Fruit fly (Drosophila melanogaster) whole organism, prepupa: Measurements from ENCODE around the gene CG32568.

Experiments
- Blimp-1 ChIP-seq: fragments of 200-800 bp; sonication (Bioruptor generic); optimal IDR thresholded peaks from 3 replicates; lab custom pipeline; 2017; ENCODE audit warnings: missing biosample characterization, missing genetic modification characterization, mild to moderate bottlenecking, moderate library complexity, missing genetic modification reagents
- CG10669 ChIP-seq: fragments of 200-800 bp; sonication (Bioruptor generic); optimal IDR thresholded peaks from 3 replicates; lab custom pipeline; 2018; ENCODE audit warnings: missing biosample characterization, mild to moderate bottlenecking, missing genetic modification characterization, moderate library complexity
- CG11902 ChIP-seq: fragments of 200-800 bp; sonication (Bioruptor generic); optimal IDR thresholded peaks from 3 replicates; lab custom pipeline; 2016; ENCODE audit warnings: missing biosample characterization, missing genetic modification characterization
- CG15336 ChIP-seq: fragments of 200-800 bp; sonication (Bioruptor generic); IDR thresholded peaks from 2 replicates; pipeline ENCODE4 v1.3.6; 2022; ENCODE audit warnings: missing biosample characterization, missing genetic modification characterization
- CG1621 ChIP-seq: fragments of 200-800 bp; sonication (Bioruptor generic); optimal IDR thresholded peaks from 3 replicates; lab custom pipeline; 2018; ENCODE audit warnings: missing biosample characterization, mild to moderate bottlenecking, missing genetic modification characterization
- CG16779 ChIP-seq: fragments of 200-800 bp; sonication (Bioruptor generic); optimal IDR thresholded peaks from 3 replicates; lab custom pipeline; 2017; ENCODE audit warnings: missing biosample characterization, mild to moderate bottlenecking, missing genetic modification characterization
- CG3032 ChIP-seq: fragments of 200-800 bp; optimal IDR thresholded peaks from 2 replicates; lab custom pipeline; 2019; ENCODE audit warnings: missing biosample characterization, mild to moderate bottlenecking, missing genetic modification characterization, moderate library complexity
- CG31627 ChIP-seq: fragments of 200-800 bp; sonication (Bioruptor generic); optimal IDR thresholded peaks from 3 replicates; lab custom pipeline; 2016; ENCODE audit warnings: missing biosample characterization, missing genetic modification characterization
- CG32006 ChIP-seq: fragments of 200-800 bp; sonication (Bioruptor generic); optimal IDR thresholded peaks from 3 replicates; lab custom pipeline; 2017; ENCODE audit warnings: missing biosample characterization, mild to moderate bottlenecking, missing genetic modification characterization
- CG34406 ChIP-seq: fragments of 200-800 bp; sonication (Bioruptor generic); optimal IDR thresholded peaks from 3 replicates; lab custom pipeline; 2016; ENCODE audit warnings: missing biosample characterization, missing genetic modification characterization
- CG3919 ChIP-seq: fragments of 200-800 bp; sonication (Bioruptor generic); optimal IDR thresholded peaks from 3 replicates; lab custom pipeline; 2016; ENCODE audit warnings: missing biosample characterization, missing genetic modification characterization
- CG6163 ChIP-seq: fragments of 200-800 bp; sonication (Bioruptor generic); IDR thresholded peaks from 3 replicates; pipeline ENCODE4 v1.3.6; 2022; ENCODE audit warnings: missing biosample characterization, missing genetic modification characterization
- CG6276 ChIP-seq: fragments of 200-800 bp; sonication (Bioruptor generic); optimal IDR thresholded peaks from 2 replicates; lab custom pipeline; 2017; ENCODE audit warnings: missing biosample characterization, mild to moderate bottlenecking, missing genetic modification characterization
- CG6792 ChIP-seq: fragments of 200-800 bp; sonication (Bioruptor generic); optimal IDR thresholded peaks from 3 replicates; lab custom pipeline; 2016; ENCODE audit warnings: missing biosample characterization, missing genetic modification characterization
- CG6808 ChIP-seq: fragments of 200-800 bp; sonication (Bioruptor generic); optimal IDR thresholded peaks from 3 replicates; lab custom pipeline; 2017; ENCODE audit warnings: missing biosample characterization, missing genetic modification characterization, mild to moderate bottlenecking, moderate library complexity, missing genetic modification reagents
- CG6854 ChIP-seq: fragments of 200-800 bp; sonication (Bioruptor generic); optimal IDR thresholded peaks from 2 replicates; lab custom pipeline; 2017; ENCODE audit warnings: missing biosample characterization, mild to moderate bottlenecking, missing genetic modification characterization
- CG7368 ChIP-seq: fragments of 200-800 bp; sonication (Bioruptor generic); optimal IDR thresholded peaks from 3 replicates; lab custom pipeline; 2016; ENCODE audit warnings: missing biosample characterization, missing genetic modification characterization
- CG8119 ChIP-seq: fragments of 200-800 bp; sonication (Bioruptor generic); IDR thresholded peaks from 3 replicates; pipeline ENCODE4 v1.3.6; 2022; ENCODE audit warnings: missing biosample characterization, missing genetic modification characterization
- CG8319 ChIP-seq: fragments of 200-800 bp; sonication (Bioruptor generic); optimal IDR thresholded peaks from 3 replicates; lab custom pipeline; 2016; ENCODE audit warnings: missing biosample characterization, missing genetic modification characterization
- CG9139 ChIP-seq: fragments of 200-800 bp; sonication (Bioruptor generic); optimal IDR thresholded peaks from 3 replicates; lab custom pipeline; 2017; ENCODE audit warnings: missing biosample characterization, mild to moderate bottlenecking, missing genetic modification characterization
- Eip75B ChIP-seq: fragments of 200-800 bp; sonication (Bioruptor generic); optimal IDR thresholded peaks from 3 replicates; lab custom pipeline; 2016; ENCODE audit warnings: missing biosample characterization, missing genetic modification characterization
- Eip78C ChIP-seq: fragments of 200-800 bp; sonication (Bioruptor generic); peaks from one replicate; lab custom pipeline; 2016; ENCODE audit warnings: missing biosample characterization, missing genetic modification characterization
- Eip93F ChIP-seq: fragments of 200-800 bp; sonication (Bioruptor generic); optimal IDR thresholded peaks from 2 replicates; lab custom pipeline; 2016; ENCODE audit warnings: missing biosample characterization, mild to moderate bottlenecking, missing genetic modification characterization
- Ets96B ChIP-seq: fragments of 200-800 bp; optimal IDR thresholded peaks from 2 replicates; lab custom pipeline; 2019; ENCODE audit warnings: missing biosample characterization, mild to moderate bottlenecking, missing genetic modification characterization, moderate library complexity
- Gug ChIP-seq: fragments of 200-800 bp; sonication (Bioruptor generic); IDR thresholded peaks from 2 replicates; pipeline ENCODE4 v1.3.6; 2022; ENCODE audit warnings: missing biosample characterization, missing genetic modification characterization
- Hr38 ChIP-seq: sonication (Bioruptor generic); optimal IDR thresholded peaks from 2 replicates; lab custom pipeline; 2016; ENCODE audit warnings: missing biosample characterization, missing genetic modification characterization
- Hr39 ChIP-seq: fragments of 200-800 bp; sonication (Bioruptor generic); optimal IDR thresholded peaks from 2 replicates; lab custom pipeline; 2016; ENCODE audit warnings: missing biosample characterization, missing genetic modification characterization
- Hr4 ChIP-seq: fragments of 200-800 bp; sonication (Bioruptor generic); optimal IDR thresholded peaks from 3 replicates; lab custom pipeline; 2016; ENCODE audit warnings: missing biosample characterization, missing genetic modification characterization
- Lpt ChIP-seq: fragments of 200-800 bp; sonication (Bioruptor generic); optimal IDR thresholded peaks from 3 replicates; lab custom pipeline; 2016; ENCODE audit warnings: missing biosample characterization, missing genetic modification characterization
- Met ChIP-seq: fragments of 200-800 bp; sonication (Bioruptor generic); optimal IDR thresholded peaks from 3 replicates; lab custom pipeline; 2016; ENCODE audit warnings: missing biosample characterization, missing genetic modification characterization
- OdsH ChIP-seq: fragments of 200-800 bp; sonication (Bioruptor generic); optimal IDR thresholded peaks from 3 replicates; lab custom pipeline; 2016; ENCODE audit warnings: missing biosample characterization, missing genetic modification characterization
- Smox ChIP-seq: fragments of 200-800 bp; sonication (Bioruptor generic); optimal IDR thresholded peaks from 3 replicates; lab custom pipeline; 2016; ENCODE audit warnings: missing biosample characterization, missing genetic modification characterization
- Sox102F ChIP-seq: fragments of 200-800 bp; sonication (Bioruptor generic); optimal IDR thresholded peaks from 2 replicates; lab custom pipeline; 2016; ENCODE audit warnings: missing biosample characterization, mild to moderate bottlenecking, missing genetic modification characterization
- Sox14 ChIP-seq: fragments of 200-800 bp; sonication (Bioruptor generic); optimal IDR thresholded peaks from 3 replicates; lab custom pipeline; 2016; ENCODE audit warnings: missing biosample characterization, missing genetic modification characterization
- Sox15 ChIP-seq: fragments of 200-800 bp; sonication (Bioruptor generic); optimal IDR thresholded peaks from 3 replicates; lab custom pipeline; 2016; ENCODE audit warnings: missing biosample characterization, missing genetic modification characterization
- acj6 ChIP-seq: fragments of 200-800 bp; sonication (Bioruptor generic); optimal IDR thresholded peaks from 3 replicates; lab custom pipeline; 2016; ENCODE audit warnings: missing biosample characterization, missing genetic modification characterization
- cyc ChIP-seq: fragments of 200-800 bp; sonication (Bioruptor generic); optimal IDR thresholded peaks from 3 replicates; lab custom pipeline; 2016; ENCODE audit warnings: missing biosample characterization, missing genetic modification characterization
- dac ChIP-seq: fragments of 200-800 bp; sonication (Bioruptor generic); optimal IDR thresholded peaks from 2 replicates; lab custom pipeline; 2017; ENCODE audit warnings: missing biosample characterization, mild to moderate bottlenecking, missing genetic modification characterization
- dsx ChIP-seq: fragments of 200-800 bp; optimal IDR thresholded peaks from 3 replicates; lab custom pipeline; 2019; ENCODE audit warnings: missing biosample characterization, mild to moderate bottlenecking, missing genetic modification characterization, moderate library complexity; ENCODE audit not compliant: poor library complexity, severe bottlenecking
- eg ChIP-seq: fragments of 200-800 bp; sonication (Bioruptor generic); IDR thresholded peaks from 3 replicates; pipeline ENCODE4 v1.3.6; 2022; ENCODE audit warnings: missing biosample characterization, missing genetic modification characterization
- fd59A ChIP-seq: fragments of 200-800 bp; sonication (Bioruptor generic); optimal IDR thresholded peaks from 2 replicates; lab custom pipeline; 2017; ENCODE audit warnings: missing biosample characterization, mild to moderate bottlenecking, missing genetic modification characterization, missing genetic modification reagents
- fd85E ChIP-seq: fragments of 200-800 bp; sonication (Bioruptor generic); optimal IDR thresholded peaks from 3 replicates; lab custom pipeline; 2016; ENCODE audit warnings: missing biosample characterization, missing genetic modification characterization
- lz ChIP-seq: fragments of 200-800 bp; sonication (Bioruptor generic); optimal IDR thresholded peaks from 3 replicates; lab custom pipeline; 2016; ENCODE audit warnings: missing biosample characterization, missing genetic modification characterization
- net ChIP-seq: fragments of 200-800 bp; sonication (Bioruptor generic); optimal IDR thresholded peaks from 3 replicates; lab custom pipeline; 2016; ENCODE audit warnings: missing biosample characterization, missing genetic modification characterization
- spab ChIP-seq: fragments of 200-800 bp; sonication (Bioruptor generic); optimal IDR thresholded peaks from 2 replicates; lab custom pipeline; 2017; ENCODE audit warnings: missing biosample characterization, mild to moderate bottlenecking, missing genetic modification characterization, missing genetic modification reagents
- svp ChIP-seq: fragments of 200-800 bp; sonication (Bioruptor generic); peaks from one replicate; lab custom pipeline; 2016; ENCODE audit warnings: missing biosample characterization, missing genetic modification characterization
- topi ChIP-seq: fragments of 200-800 bp; sonication (Bioruptor generic); optimal IDR thresholded peaks from 3 replicates; lab custom pipeline; 2016; ENCODE audit warnings: missing biosample characterization, missing genetic modification characterization
- vri ChIP-seq: fragments of 200-800 bp; sonication (Bioruptor generic); optimal IDR thresholded peaks from 3 replicates; lab custom pipeline; 2016; ENCODE audit warnings: missing biosample characterization, mild to moderate bottlenecking, missing genetic modification characterization

The CG32568 gene

dm6 chrX:16760542-16760941 lies 19.8 kb downstream of the CG32568 start (continued):
- TF ChIP-seq Eip78C (GFP tag; lab: Kevin White, UChicago) (peak; percentile 63), Hr39 (GFP tag; lab: Kevin White, UChicago) (no peak), CG11902 (no peak), eg (GFP tag; lab: Robert Waterston, UW) (no peak), CG6854 (no peak), cyc (GFP tag; lab: Kevin White, UChicago) (peak; percentile 1), Hr38 (GFP tag; lab: Kevin White, UChicago) (no peak), Gug (GFP tag; lab: Robert Waterston, UW) (no peak), spab (GFP tag; lab: Kevin White, UChicago) (no peak), CG16779 (tag; lab: Kevin White, UChicago) (no peak), fd59A (GFP tag; lab: Kevin White, UChicago) (no peak), CG10669 (GFP tag; lab: Kevin White, UChicago) (no peak), CG9139 (GFP tag; lab: Kevin White, UChicago) (no peak), CG8119 (GFP tag; lab: Robert Waterston, UW) (no peak), net (GFP tag; lab: Kevin White, UChicago) (no peak), Eip93F (GFP tag; lab: Kevin White, UChicago) (no peak), Sox102F (GFP tag; lab: Kevin White, UChicago) (no peak), svp (GFP tag; lab: Kevin White, UChicago) (peak; percentile 72), CG6808 (GFP tag; lab: Kevin White, UChicago) (no peak), Smox (GFP tag; lab: Kevin White, UChicago) (no peak), CG7368 (GFP tag; lab: Kevin White, UChicago) (no peak), Sox14 (GFP tag; lab: Kevin White, UChicago) (no peak)

dm6 chrX:16761531-16761930 lies 20.8 kb downstream of the CG32568 start:
- TF ChIP-seq CG8119 (GFP tag; lab: Robert Waterston, UW) (peak; percentile 66), CG34406 (GFP tag; lab: Kevin White, UChicago) (peak; percentile 66), Hr4 (GFP tag; lab: Kevin White, UChicago) (peak; percentile 68), spab (GFP tag; lab: Kevin White, UChicago) (peak; percentile 36), CG6163 (GFP tag; lab: Robert Waterston, UW) (peak; percentile 79), OdsH (peak; percentile 62), Hr38 (GFP tag; lab: Kevin White, UChicago) (no peak), Met (GFP tag; lab: Kevin White, UChicago) (peak; percentile 80), CG3919 (GFP tag; lab: Kevin White, UChicago) (peak; percentile 62), Sox15 (peak; percentile 58), dac (GFP tag; lab: Kevin White, UChicago) (peak; percentile 20), Eip75B (GFP tag; lab: Kevin White, UChicago) (peak; percentile 67), CG1621 (tag; lab: Kevin White, UChicago) (peak; percentile 61), CG8319 (GFP tag; lab: Kevin White, UChicago) (peak; percentile 42), CG32006 (GFP tag; lab: Kevin White, UChicago) (peak; percentile 63), CG16779 (tag; lab: Kevin White, UChicago) (peak; percentile 5), Sox14 (GFP tag; lab: Kevin White, UChicago) (peak; percentile 73), Sox102F (GFP tag; lab: Kevin White, UChicago) (peak; percentile 78), CG6854 (no peak), svp (GFP tag; lab: Kevin White, UChicago) (peak; percentile 89), CG6276 (peak; percentile 34), cyc (GFP tag; lab: Kevin White, UChicago) (peak; percentile 78), CG6792 (GFP tag; lab: Kevin White, UChicago) (peak; percentile 72), topi (GFP tag; lab: Kevin White, UChicago) (peak; percentile 81), Hr39 (GFP tag; lab: Kevin White, UChicago) (peak; percentile 84), Ets96B (tag; lab: Kevin White, UChicago) (peak; percentile 67), CG15336 (peak; percentile 79), Lpt (GFP tag; lab: Kevin White, UChicago) (peak; percentile 47), Blimp-1 (GFP tag; lab: Kevin White, UChicago) (no peak), CG3032 (tag; lab: Kevin White, UChicago) (peak; percentile 52), CG31627 (GFP tag; lab: Kevin White, UChicago) (peak; percentile 77), Gug (GFP tag; lab: Robert Waterston, UW) (peak; percentile 41; the same call in 1 of the 2 replicates), fd59A (GFP tag; lab: Kevin White, UChicago) (peak; percentile 56), CG7368 (GFP tag; lab: Kevin White, UChicago) (peak; percentile 52), fd85E (GFP tag; lab: Kevin White, UChicago) (peak; percentile 12), vri (GFP tag; lab: Kevin White, UChicago) (peak; percentile 84), dsx (GFP tag; lab: Kevin White, UChicago) (peak; percentile 23), eg (GFP tag; lab: Robert Waterston, UW) (peak; percentile 63; the same call in 2 of the 3 replicates), acj6 (peak; percentile 68), lz (GFP tag; lab: Kevin White, UChicago) (peak; percentile 82)
